Fruit fly (Drosophila melanogaster): ENCODE measurements around the gene CG34150.

CG34150 gene

dm6 chr3R:24771273-24772231 lies 42.5 kb upstream of the CG34150 start, which contains the start of gene CG42331 (continued):
- peak; percentile 36 for TF ChIP-seq bab2 (GFP tag; optimal IDR thresholded peaks at IDR 0.05)
- no peak for TF ChIP-seq CG17186 (GFP tag; optimal IDR thresholded peaks at IDR 0.05)
- TF ChIP-seq Awh (GFP tag; IDR thresholded peaks at IDR 0.05): no peak
- TF ChIP-seq CG8765 (GFP tag; IDR thresholded peaks at IDR 0.05): no peak
- TF ChIP-seq Hr78 (GFP tag; optimal IDR thresholded peaks at IDR 0.05): peak in 1 of 2 experiments; percentile 64
- TF ChIP-seq Meics (GFP tag; optimal IDR thresholded peaks at IDR 0.05): peak; percentile 63
- TF ChIP-seq CG10565 (GFP tag; optimal IDR thresholded peaks at IDR 0.05): no peak
- peak; percentile 77 for TF ChIP-seq CG11504 (tag; optimal IDR thresholded peaks at IDR 0.05)
- no peak for TF ChIP-seq cas (GFP tag; IDR thresholded peaks at IDR 0.05)
- no peak for TF ChIP-seq Dp (GFP tag; optimal IDR thresholded peaks at IDR 0.05)
- peak; percentile 35; the same call in 1 of the 3 replicates for TF ChIP-seq so (GFP tag; IDR thresholded peaks at IDR 0.05)
- peak; percentile 75 for TF ChIP-seq PHDP (tag; optimal IDR thresholded peaks at IDR 0.05)
- TF ChIP-seq CG18599 (GFP tag; optimal IDR thresholded peaks at IDR 0.05): peak; percentile 68
- TF ChIP-seq run (tag; optimal IDR thresholded peaks at IDR 0.05): peak; percentile 72
- 0 out of 2 replicates have a peak, but pooled peaks have one; percentile 30 for TF ChIP-seq ap (GFP tag; IDR thresholded peaks at IDR 0.05)
- 0 out of 3 replicates have a peak, but pooled peaks have one; percentile 30 for TF ChIP-seq zfh1 (GFP tag; IDR thresholded peaks at IDR 0.05)
- peak; percentile 92 for TF ChIP-seq sug (tag; optimal IDR thresholded peaks at IDR 0.05)
- peak; percentile 64 for TF ChIP-seq klu (GFP tag; IDR thresholded peaks at IDR 0.05)
- no peak for TF ChIP-seq E2f2 (GFP tag; IDR thresholded peaks at IDR 0.05)
- TF ChIP-seq CG9876 (GFP tag; optimal IDR thresholded peaks at IDR 0.05): no peak
- no peak for TF ChIP-seq Usf (GFP tag; optimal IDR thresholded peaks at IDR 0.05)
- peak; percentile 46 for TF ChIP-seq CG12391 (tag; optimal IDR thresholded peaks at IDR 0.05)
- TF ChIP-seq Lim3 (GFP tag; IDR thresholded peaks at IDR 0.05): no peak
- peak; percentile 51 for TF ChIP-seq Bteb2 (GFP tag; optimal IDR thresholded peaks at IDR 0.05)
- peak; percentile 11 for TF ChIP-seq tx (GFP tag; optimal IDR thresholded peaks at IDR 0.05)
- TF ChIP-seq CG2889 (GFP tag; IDR thresholded peaks at IDR 0.05): no peak
- TF ChIP-seq fd64A (GFP tag; optimal IDR thresholded peaks at IDR 0.05): no peak
- TF ChIP-seq CG2199 (GFP tag; IDR thresholded peaks at IDR 0.05): no peak
- no peak for TF ChIP-seq vvl (GFP tag; IDR thresholded peaks at IDR 0.05)
- TF ChIP-seq Antp (GFP tag; optimal IDR thresholded peaks at IDR 0.05): peak; percentile 39
- TF ChIP-seq CG4707 (GFP tag; optimal IDR thresholded peaks at IDR 0.05): no peak
- TF ChIP-seq Oli (tag; optimal IDR thresholded peaks at IDR 0.05): peak; percentile 74
- TF ChIP-seq nerfin-1 (tag; optimal IDR thresholded peaks at IDR 0.05): peak; percentile 34
- TF ChIP-seq aop (GFP tag; IDR thresholded peaks at IDR 0.05): no peak
- TF ChIP-seq CG18262 (tag; optimal IDR thresholded peaks at IDR 0.05): peak; percentile 55
- no peak for TF ChIP-seq CG10321 (GFP tag; IDR thresholded peaks at IDR 0.05)
- peak; percentile 65 for TF ChIP-seq Xbp1 (GFP tag; optimal IDR thresholded peaks at IDR 0.05)
- TF ChIP-seq CG18619 (GFP tag; optimal IDR thresholded peaks at IDR 0.05): peak; percentile 67
- peak; percentile 46 to 71 for TF ChIP-seq Hr51 (GFP tag; optimal IDR thresholded peaks at IDR 0.05)
- no peak for TF ChIP-seq CG3995 (GFP tag; optimal IDR thresholded peaks at IDR 0.05)
- TF ChIP-seq slbo (GFP tag; IDR thresholded peaks at IDR 0.05): peak; percentile 47; the same call in 1 of the 2 replicates
- TF ChIP-seq CG10366 (GFP tag; IDR thresholded peaks at IDR 0.05): peak; percentile 46; the same call in 1 of the 2 replicates
- TF ChIP-seq CG9932 (GFP tag; IDR thresholded peaks at IDR 0.05): 0 out of 2 replicates have a peak, but pooled peaks have one; percentile 6
- no peak; the same call in 1 of the 2 replicates for TF ChIP-seq Ravus (GFP tag; IDR thresholded peaks at IDR 0.05)
- TF ChIP-seq mirr (GFP tag; optimal IDR thresholded peaks at IDR 0.05): peak; percentile 24
- TF ChIP-seq tna (GFP tag; IDR thresholded peaks at IDR 0.05; ENCODE audit: partially characterized antibody): no peak
- TF ChIP-seq fu2 (GFP tag; optimal IDR thresholded peaks at IDR 0.05): peak; percentile 39
- TF ChIP-seq Myb (GFP tag; optimal IDR thresholded peaks at IDR 0.05): peak; percentile 21

All from whole organism, embryonic.